Fruit fly (Drosophila melanogaster) whole organism, embryonic: ENCODE results near the gene gfzf.

ENCODE experiments used
- CG10209 ChIP-seq: fragments of 200-800 bp; sonication (Bioruptor generic); optimal IDR thresholded peaks from 3 replicates; lab custom pipeline; 2017; ENCODE audit warnings: missing biosample characterization, mild to moderate bottlenecking, missing genetic modification characterization, missing genetic modification reagents
- CG11504 ChIP-seq: fragments of 200-800 bp; sonication (Bioruptor generic); optimal IDR thresholded peaks from 3 replicates; lab custom pipeline; 2019; ENCODE audit warnings: missing biosample characterization, mild to moderate bottlenecking, missing genetic modification characterization, moderate library complexity
- CG12104 ChIP-seq: fragments of 200-800 bp; sonication (Bioruptor generic); optimal IDR thresholded peaks from 3 replicates; lab custom pipeline; 2016; ENCODE audit warnings: missing biosample characterization, missing genetic modification characterization
- CG12219 ChIP-seq: fragments of 200-800 bp; sonication (Bioruptor generic); optimal IDR thresholded peaks from 3 replicates; lab custom pipeline; 2018; ENCODE audit warnings: missing biosample characterization, mild to moderate bottlenecking, missing genetic modification characterization
- CG12236 ChIP-seq: fragments of 200-800 bp; sonication (Bioruptor generic); optimal IDR thresholded peaks from 2 replicates; lab custom pipeline; 2016; ENCODE audit warnings: missing biosample characterization, missing genetic modification characterization
- CG12942 ChIP-seq: fragments of 200-800 bp; sonication (Bioruptor generic); optimal IDR thresholded peaks from 3 replicates; lab custom pipeline; 2016; ENCODE audit warnings: missing biosample characterization, missing genetic modification characterization
- CG13287 ChIP-seq: fragments of 200-800 bp; sonication (Bioruptor generic); IDR thresholded peaks from 2 replicates; pipeline ENCODE4 v1.3.6; 2022; ENCODE audit warnings: missing biosample characterization, missing genetic modification characterization; ENCODE audit not compliant: partially characterized antibody
- CG13296 ChIP-seq: fragments of 200-800 bp; sonication (Bioruptor generic); optimal IDR thresholded peaks from 3 replicates; lab custom pipeline; 2018; ENCODE audit warnings: missing biosample characterization, mild to moderate bottlenecking, missing genetic modification characterization
- CG13775 ChIP-seq: fragments of 200-800 bp; sonication (Bioruptor generic); optimal IDR thresholded peaks from 3 replicates; lab custom pipeline; 2017; ENCODE audit warnings: missing biosample characterization, mild to moderate bottlenecking, missing genetic modification characterization
- CG17829 ChIP-seq: fragments of 200-800 bp; optimal IDR thresholded peaks from 2 replicates; lab custom pipeline; 2019; ENCODE audit warnings: missing biosample characterization, mild to moderate bottlenecking, missing genetic modification characterization, moderate library complexity
- CG18764 ChIP-seq: fragments of 200-800 bp; sonication (Bioruptor generic); optimal IDR thresholded peaks from 3 replicates; lab custom pipeline; 2016; ENCODE audit warnings: missing biosample characterization, missing genetic modification characterization
- CG33557 ChIP-seq: fragments of 200-800 bp; sonication (Bioruptor generic); optimal IDR thresholded peaks from 2 replicates; lab custom pipeline; 2019; ENCODE audit warnings: missing biosample characterization, mild to moderate bottlenecking, missing genetic modification characterization, moderate library complexity
- CG4730 ChIP-seq: fragments of 200-800 bp; sonication (Bioruptor generic); IDR thresholded peaks from 2 replicates; pipeline ENCODE4 v1.3.6; 2022; ENCODE audit warnings: missing biosample characterization, missing genetic modification characterization
- CG4854 ChIP-seq: fragments of 200-800 bp; sonication (Bioruptor generic); optimal IDR thresholded peaks from 2 replicates; lab custom pipeline; 2016; ENCODE audit warnings: missing biosample characterization, missing genetic modification characterization, inconsistent platforms
- CG5953 ChIP-seq: fragments of 200-800 bp; sonication (Bioruptor generic); IDR thresholded peaks from 2 replicates; pipeline ENCODE4 v1.3.6; 2022; ENCODE audit warnings: missing biosample characterization, missing genetic modification characterization
- CG6654 ChIP-seq: fragments of 200-800 bp; sonication (Bioruptor generic); optimal IDR thresholded peaks from 2 replicates; lab custom pipeline; 2017; ENCODE audit warnings: missing biosample characterization, mild to moderate bottlenecking, missing genetic modification characterization
- CG7357 ChIP-seq: fragments of 200-800 bp; sonication (Bioruptor generic); IDR thresholded peaks from 3 replicates; pipeline ENCODE4 v1.3.6; 2022; ENCODE audit warnings: missing biosample characterization, missing genetic modification characterization
- CG7839 ChIP-seq: fragments of 200-800 bp; sonication (Bioruptor generic); optimal IDR thresholded peaks from 3 replicates; lab custom pipeline; 2018; ENCODE audit warnings: missing biosample characterization, mild to moderate bottlenecking, missing genetic modification characterization, moderate library complexity
- CG9797 ChIP-seq: fragments of 200-800 bp; sonication (Bioruptor generic); optimal IDR thresholded peaks from 3 replicates; lab custom pipeline; 2018; ENCODE audit warnings: missing biosample characterization, mild to moderate bottlenecking, missing genetic modification characterization
- CrebB ChIP-seq: fragments of 200-800 bp; sonication (Bioruptor generic); optimal IDR thresholded peaks from 3 replicates; lab custom pipeline; 2018; ENCODE audit warnings: missing biosample characterization, mild to moderate bottlenecking, missing genetic modification characterization
- D ChIP-seq, 2 experiments: fragments of 200-800 bp in 1 of 2; fragments of >200 bp in 1 of 2; sonication (Bioruptor generic) in 1 of 2; optimal IDR thresholded peaks; 2 replicates in 1 of 2; 3 replicates in 1 of 2; lab custom pipeline; 2017; ENCODE audit warnings: mild to moderate bottlenecking in 1 of 2, missing biosample characterization in 1 of 2, missing genetic modification characterization in 1 of 2, missing genetic modification reagents in 1 of 2
- Dad ChIP-seq: fragments of 200-800 bp; sonication (Bioruptor generic); optimal IDR thresholded peaks from 3 replicates; lab custom pipeline; 2016; ENCODE audit warnings: missing biosample characterization, missing genetic modification characterization
- Dbx ChIP-seq: fragments of 200-800 bp; sonication (Bioruptor generic); IDR thresholded peaks from 3 replicates; pipeline ENCODE4 v1.3.6; 2022; ENCODE audit warnings: missing biosample characterization, missing genetic modification characterization
- H15 ChIP-seq: fragments of 200-800 bp; sonication (Bioruptor generic); IDR thresholded peaks from 3 replicates; pipeline ENCODE4 v1.3.6; 2022; ENCODE audit warnings: missing biosample characterization, missing genetic modification characterization
- HmgZ ChIP-seq: fragments of 200-800 bp; sonication (Bioruptor generic); optimal IDR thresholded peaks from 2 replicates; lab custom pipeline; 2018; ENCODE audit warnings: missing biosample characterization, mild to moderate bottlenecking, missing genetic modification characterization
- Lhr ChIP-seq: fragments of 200-800 bp; sonication (Bioruptor generic); optimal IDR thresholded peaks from 3 replicates; lab custom pipeline; 2017; ENCODE audit warnings: mild to moderate bottlenecking, missing biosample characterization, missing genetic modification reagents, missing genetic modification characterization
- Nf-YA ChIP-seq: fragments of 200-800 bp; sonication (Bioruptor generic); IDR thresholded peaks from 2 replicates; pipeline ENCODE4 v1.3.6; 2022; ENCODE audit warnings: missing biosample characterization, missing genetic modification characterization
- ase ChIP-seq: fragments of 200-800 bp; sonication (Bioruptor generic); IDR thresholded peaks from 3 replicates; pipeline ENCODE4 v1.3.6; 2022; ENCODE audit warnings: missing biosample characterization, missing genetic modification characterization
- bab2 ChIP-seq: fragments of 200-800 bp; sonication (Bioruptor generic); optimal IDR thresholded peaks from 2 replicates; lab custom pipeline; 2016; ENCODE audit warnings: missing biosample characterization, missing genetic modification characterization
- bbx ChIP-seq: fragments of 200-800 bp; sonication (Bioruptor generic); IDR thresholded peaks from 2 replicates; pipeline ENCODE4 v1.3.6; 2022; ENCODE audit warnings: missing biosample characterization, missing genetic modification characterization; ENCODE audit not compliant: partially characterized antibody
- bcd ChIP-seq: fragments of 200-800 bp; sonication (Bioruptor generic); optimal IDR thresholded peaks from 2 replicates; lab custom pipeline; 2017; ENCODE audit warnings: missing biosample characterization, mild to moderate bottlenecking, missing genetic modification characterization
- btn ChIP-seq: fragments of 200-800 bp; sonication (Bioruptor generic); optimal IDR thresholded peaks from 2 replicates; lab custom pipeline; 2016; ENCODE audit warnings: missing biosample characterization, missing genetic modification characterization
- ci ChIP-seq: fragments of 200-800 bp; sonication (Bioruptor generic); IDR thresholded peaks from 3 replicates; pipeline ENCODE4 v1.3.6; 2022; ENCODE audit warnings: missing biosample characterization, missing genetic modification characterization
- corto ChIP-seq: fragments of 200-800 bp; sonication (Bioruptor generic); optimal IDR thresholded peaks from 2 replicates; lab custom pipeline; 2016; ENCODE audit warnings: missing biosample characterization, mild to moderate bottlenecking, missing genetic modification characterization, moderate library complexity
- dimm ChIP-seq: fragments of 200-800 bp; sonication (Bioruptor generic); IDR thresholded peaks from 2 replicates; pipeline ENCODE4 v1.3.6; 2022; ENCODE audit warnings: missing biosample characterization, missing genetic modification characterization
- emc ChIP-seq: fragments of 200-800 bp; sonication (Bioruptor generic); optimal IDR thresholded peaks from 2 replicates; lab custom pipeline; 2016; ENCODE audit warnings: missing biosample characterization, missing genetic modification characterization
- eve ChIP-seq, 2 experiments: fragments of >200 bp; optimal IDR thresholded peaks; 2 replicates each; lab custom pipeline; 2017; ENCODE audit warnings: missing biosample characterization in 2 of 2, missing genetic modification characterization in 2 of 2
- fd102C ChIP-seq: fragments of 200-800 bp; sonication (Bioruptor generic); optimal IDR thresholded peaks from 2 replicates; lab custom pipeline; 2018; ENCODE audit warnings: missing biosample characterization, mild to moderate bottlenecking, missing genetic modification characterization, moderate library complexity
- gsb-n ChIP-seq: fragments of 200-800 bp; sonication (Bioruptor generic); optimal IDR thresholded peaks from 3 replicates; lab custom pipeline; 2018; ENCODE audit warnings: missing biosample characterization, mild to moderate bottlenecking, missing genetic modification characterization
- hb ChIP-seq: fragments of 200-800 bp; sonication (Bioruptor generic); IDR thresholded peaks from 3 replicates; pipeline ENCODE4 v1.3.6; 2022; ENCODE audit warnings: missing biosample characterization, missing genetic modification characterization; ENCODE audit not compliant: partially characterized antibody
- hbn ChIP-seq: fragments of 200-800 bp; sonication (Bioruptor generic); IDR thresholded peaks from 2 replicates; pipeline ENCODE4 v1.3.6; 2022; ENCODE audit warnings: missing biosample characterization, missing genetic modification characterization; ENCODE audit not compliant: partially characterized antibody
- kah ChIP-seq: fragments of 200-800 bp; sonication (Bioruptor generic); optimal IDR thresholded peaks from 2 replicates; lab custom pipeline; 2018; ENCODE audit warnings: missing biosample characterization, mild to moderate bottlenecking, missing genetic modification characterization
- pb ChIP-seq: fragments of 200-800 bp; sonication (Bioruptor generic); optimal IDR thresholded peaks from 3 replicates; lab custom pipeline; 2016; ENCODE audit warnings: missing biosample characterization, missing genetic modification characterization
- ranshi ChIP-seq: fragments of 200-800 bp; sonication (Bioruptor generic); IDR thresholded peaks from 2 replicates; pipeline ENCODE4 v1.3.6; 2022; ENCODE audit warnings: missing biosample characterization, missing genetic modification characterization
- shn ChIP-seq: fragments of 200-800 bp; sonication (Bioruptor generic); optimal IDR thresholded peaks from 3 replicates; lab custom pipeline; 2016; ENCODE audit warnings: missing biosample characterization, missing genetic modification characterization
- sima ChIP-seq: fragments of 200-800 bp; sonication (Bioruptor generic); optimal IDR thresholded peaks from 2 replicates; lab custom pipeline; 2016; ENCODE audit warnings: missing biosample characterization, missing genetic modification characterization
- slou ChIP-seq: fragments of 200-800 bp; sonication (Bioruptor generic); optimal IDR thresholded peaks from 3 replicates; lab custom pipeline; 2016; ENCODE audit warnings: missing biosample characterization, missing genetic modification characterization
- sr ChIP-seq: fragments of 200-800 bp; sonication (Bioruptor generic); IDR thresholded peaks from 3 replicates; pipeline ENCODE4 v1.3.6; 2022; ENCODE audit warnings: missing biosample characterization, missing genetic modification characterization
- trem ChIP-seq: fragments of 200-800 bp; optimal IDR thresholded peaks from 3 replicates; lab custom pipeline; 2019; ENCODE audit warnings: missing biosample characterization, mild to moderate bottlenecking, missing genetic modification characterization, moderate library complexity
- ttk ChIP-seq: fragments of 200-800 bp; sonication (Bioruptor generic); IDR thresholded peaks from 2 replicates; pipeline ENCODE4 v2.1.2; 2022; ENCODE audit warnings: missing biosample characterization, missing genetic modification characterization
- unc-4 ChIP-seq: fragments of 200-800 bp; sonication (Bioruptor generic); IDR thresholded peaks from 2 replicates; pipeline ENCODE4 v1.3.6; 2022; ENCODE audit warnings: missing biosample characterization, missing genetic modification characterization; ENCODE audit not compliant: partially characterized antibody
- vfl ChIP-seq: fragments of 200-800 bp; sonication (Bioruptor generic); optimal IDR thresholded peaks from 2 replicates; lab custom pipeline; 2016; ENCODE audit warnings: missing biosample characterization, missing genetic modification characterization

Gene gfzf

DNA sequence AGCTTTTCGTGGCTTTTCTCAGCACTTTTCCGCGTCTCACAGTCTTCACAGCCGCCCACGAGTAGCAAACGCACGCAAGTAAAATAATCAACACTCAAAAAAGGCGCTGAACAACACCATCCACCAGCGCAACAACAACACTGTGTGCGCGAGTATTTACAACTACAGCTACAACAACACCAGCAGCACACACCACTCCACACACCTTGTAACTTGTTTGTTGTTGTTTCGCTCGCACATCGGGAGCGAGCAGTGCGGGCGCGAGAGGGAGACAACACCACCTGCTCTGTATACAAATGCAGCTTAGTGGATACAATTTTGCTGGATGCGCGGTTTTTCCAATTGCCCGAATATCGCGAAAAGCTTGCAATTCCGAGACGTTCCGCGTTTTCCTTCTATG, 27.1 kb downstream of the gfzf start (continued):
- no peak for TF ChIP-seq CG12942
- no peak for TF ChIP-seq Dad (GFP tag; lab: Kevin White, UChicago)
- TF ChIP-seq Lhr (GFP tag; lab: Kevin White, UChicago): no peak
- no peak for TF ChIP-seq slou (GFP tag; lab: Kevin White, UChicago)
- no peak for TF ChIP-seq bab2 (GFP tag; lab: Kevin White, UChicago)
- peak; percentile 30 for TF ChIP-seq HmgZ (tag; lab: Kevin White, UChicago)
- no peak for TF ChIP-seq CG13296 (GFP tag; lab: Kevin White, UChicago)
- no peak for TF ChIP-seq gsb-n (tag; lab: Kevin White, UChicago)
- no peak for TF ChIP-seq trem (tag; lab: Kevin White, UChicago)
- no peak for TF ChIP-seq CG18764 (GFP tag; lab: Kevin White, UChicago)
- TF ChIP-seq CG7839 (tag; lab: Kevin White, UChicago): no peak
- no peak for TF ChIP-seq H15 (GFP tag; lab: Robert Waterston, UW)
- peak; percentile 90 for TF ChIP-seq kah (GFP tag; lab: Kevin White, UChicago)
- TF ChIP-seq CG4730 (GFP tag; lab: Robert Waterston, UW): no peak
- no peak for TF ChIP-seq Nf-YA
- no peak for TF ChIP-seq CG13775 (GFP tag; lab: Kevin White, UChicago)
- TF ChIP-seq eve (GFP tag; optimal IDR thresholded peaks at IDR 0.05; lab: Kevin White, UChicago): no peak
- TF ChIP-seq bbx: peak; percentile 8; the same call in 1 of the 2 replicates
- no peak for TF ChIP-seq bcd (GFP tag; lab: Kevin White, UChicago)
- TF ChIP-seq CG17829: no peak
- TF ChIP-seq emc (GFP tag; lab: Kevin White, UChicago): no peak
- TF ChIP-seq CG12104 (GFP tag; lab: Kevin White, UChicago): no peak
- TF ChIP-seq btn (GFP tag; lab: Kevin White, UChicago): no peak
- TF ChIP-seq CG5953 (GFP tag; lab: Robert Waterston, UW): no peak
- TF ChIP-seq unc-4: no peak
- no peak for TF ChIP-seq CG11504
- TF ChIP-seq CrebB (tag; lab: Kevin White, UChicago): no peak
- TF ChIP-seq CG12236 (GFP tag; lab: Kevin White, UChicago): no peak
- no peak for TF ChIP-seq sima
- TF ChIP-seq ase (GFP tag; lab: Robert Waterston, UW): no peak
- TF ChIP-seq Dbx: no peak
- TF ChIP-seq CG33557: no peak
- TF ChIP-seq fd102C (GFP tag; lab: Kevin White, UChicago): no peak
- no peak for TF ChIP-seq CG13287 (GFP tag; lab: Robert Waterston, UW)
- no peak for TF ChIP-seq pb (GFP tag; lab: Kevin White, UChicago)
- peak; percentile 38 for TF ChIP-seq D (optimal IDR thresholded peaks at IDR 0.05; lab: Kevin White, UChicago)
- TF ChIP-seq D (GFP tag; optimal IDR thresholded peaks at IDR 0.05; lab: Kevin White, UChicago): no peak
- no peak for TF ChIP-seq CG9797 (GFP tag; lab: Kevin White, UChicago)
- TF ChIP-seq vfl: no peak
- TF ChIP-seq hbn (GFP tag; lab: Robert Waterston, UW): no peak
- TF ChIP-seq ci (GFP tag; lab: Robert Waterston, UW): peak; percentile 66
- TF ChIP-seq CG12219: no peak
- no peak for TF ChIP-seq CG7357 (GFP tag; lab: Robert Waterston, UW)
- TF ChIP-seq dimm: no peak
- no peak for TF ChIP-seq ttk (GFP tag; lab: Robert Waterston, UW)
- no peak for TF ChIP-seq shn (GFP tag; lab: Kevin White, UChicago)
- TF ChIP-seq CG6654 (GFP tag; lab: Kevin White, UChicago): no peak
- no peak for TF ChIP-seq hb
- TF ChIP-seq ranshi: no peak
- TF ChIP-seq sr: peak; percentile 84
- TF ChIP-seq CG10209 (GFP tag; lab: Kevin White, UChicago): no peak
- no peak for TF ChIP-seq CG4854
- TF ChIP-seq corto (GFP tag; lab: Kevin White, UChicago): no peak
